Fruit fly (Drosophila melanogaster): ENCODE results near the gene CG4617.
A peak's percentile ranks its signal among the peaks of the same experiment; 100 is the strongest.

The CG4617 gene

DNA sequence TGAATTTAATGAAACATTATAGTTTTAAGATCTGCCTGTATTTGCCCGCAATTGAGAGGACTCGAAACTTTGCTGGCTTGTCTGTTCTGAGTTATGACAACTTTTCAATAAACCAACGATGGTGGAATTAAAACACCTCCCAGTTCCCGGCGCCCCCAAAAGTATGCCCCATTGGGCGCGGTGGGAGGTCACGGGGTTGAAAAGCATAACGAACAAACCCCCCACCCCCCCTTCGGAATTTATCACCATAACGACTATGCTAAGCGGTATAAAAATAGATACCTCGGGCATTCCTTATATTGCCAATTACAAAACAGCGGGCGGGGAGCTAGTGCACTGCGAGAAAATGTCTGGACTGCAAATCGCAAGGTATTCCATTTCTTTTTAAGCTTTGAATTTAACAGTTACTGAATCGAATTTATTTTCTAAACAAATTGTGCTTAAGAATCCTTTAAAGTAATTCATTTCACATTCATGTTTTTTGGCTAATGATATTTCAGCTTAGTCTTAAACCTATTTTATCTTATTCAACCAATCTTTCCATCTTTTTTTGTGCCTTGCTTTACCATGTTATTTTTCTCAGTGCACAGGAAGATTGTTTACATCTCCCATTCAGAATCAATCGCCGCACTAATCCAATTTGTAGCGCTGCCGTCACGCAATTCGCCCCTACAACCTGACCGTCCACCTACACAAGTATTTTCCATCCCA, 2.8 kb downstream of the CG4617 start (continued):
- TF ChIP-seq CG9437 (GFP tag; optimal IDR thresholded peaks at IDR 0.05) (peak; percentile 86), CG4707 (GFP tag; optimal IDR thresholded peaks at IDR 0.05) (no peak), Chrac-16 (GFP tag; optimal IDR thresholded peaks at IDR 0.05) (peak; percentile 86), C15 (GFP tag; IDR thresholded peaks at IDR 0.05) (0 out of 3 replicates have a peak, but pooled peaks have one; percentile 63), HLH3B (GFP tag; IDR thresholded peaks at IDR 0.05) (peak; percentile 74), fd3F (GFP tag; optimal IDR thresholded peaks at IDR 0.05) (peak; percentile 75), rib (GFP tag; IDR thresholded peaks at IDR 0.05) (peak; percentile 67; the same call in 1 of the 2 replicates), CG30431 (GFP tag; optimal IDR thresholded peaks at IDR 0.05) (peak; percentile 73), Nf-YB (GFP tag; optimal IDR thresholded peaks at IDR 0.05) (peak; percentile 72), CG32532 (GFP tag; IDR thresholded peaks at IDR 0.05) (peak; percentile 77), sim (GFP tag; IDR thresholded peaks at IDR 0.05) (peak; percentile 55; the same call in 1 of the 2 replicates), CG2678 (tag; optimal IDR thresholded peaks at IDR 0.05) (peak; percentile 91), Bgb (GFP tag; IDR thresholded peaks at IDR 0.05; ENCODE audit: partially characterized antibody) (no peak), org-1 (GFP tag; optimal IDR thresholded peaks at IDR 0.05) (peak; percentile 86), zen (tag; optimal IDR thresholded peaks at IDR 0.05) (peak; percentile 54), dpn (GFP tag; optimal IDR thresholded peaks at IDR 0.05) (peak; percentile 70 to 88), Optix (GFP tag; IDR thresholded peaks at IDR 0.05) (no peak), CG4617 (GFP tag; optimal IDR thresholded peaks at IDR 0.05; ENCODE audit: borderline replicate concordance) (peak; percentile 93), ab (GFP tag; optimal IDR thresholded peaks at IDR 0.05) (peak; percentile 56), CG33213 (GFP tag; optimal IDR thresholded peaks at IDR 0.05) (peak; percentile 12), mld (GFP tag; IDR thresholded peaks at IDR 0.05; ENCODE audit: partially characterized antibody) (no peak), zen2 (GFP tag; IDR thresholded peaks at IDR 0.05; ENCODE audit: partially characterized antibody) (no peak), Dp (GFP tag; optimal IDR thresholded peaks at IDR 0.05) (no peak), Nf-YA (GFP tag; IDR thresholded peaks at IDR 0.05) (peak; percentile 56; the same call in 1 of the 2 replicates), CG14050 (GFP tag; IDR thresholded peaks at IDR 0.05) (peak; percentile 75), bigmax (GFP tag; optimal IDR thresholded peaks at IDR 0.05) (no peak), Hr78 (GFP tag; optimal IDR thresholded peaks at IDR 0.05) (peak in 1 of 2 experiments; percentile 100), sima (GFP tag; optimal IDR thresholded peaks at IDR 0.05) (no peak), CG2199 (GFP tag; IDR thresholded peaks at IDR 0.05) (no peak), ranshi (GFP tag; IDR thresholded peaks at IDR 0.05) (peak; percentile 75; the same call in 1 of the 2 replicates), az2 (GFP tag; optimal IDR thresholded peaks at IDR 0.05) (peak; percentile 87), CG15479 (GFP tag; optimal IDR thresholded peaks at IDR 0.05) (no peak), Gug (GFP tag; IDR thresholded peaks at IDR 0.05) (peak; percentile 54), B-H2 (GFP tag; optimal IDR thresholded peaks at IDR 0.05) (peak; percentile 24), Tbp (GFP tag; optimal IDR thresholded peaks at IDR 0.05) (no peak), CG17186 (GFP tag; optimal IDR thresholded peaks at IDR 0.05) (peak; percentile 24), CG5180 (GFP tag; optimal IDR thresholded peaks at IDR 0.05) (peak; percentile 63), ssp (GFP tag; IDR thresholded peaks at IDR 0.05) (peak; percentile 49), CG8281 (tag; optimal IDR thresholded peaks at IDR 0.05) (peak; percentile 20), Sry-δ (GFP tag; optimal IDR thresholded peaks at IDR 0.05) (no peak), CG5245 (GFP tag; optimal IDR thresholded peaks at IDR 0.05) (peak; percentile 69), CG12659 (GFP tag; optimal IDR thresholded peaks at IDR 0.05) (peak; percentile 92), CG4854 (GFP tag; optimal IDR thresholded peaks at IDR 0.05) (peak; percentile 8), CG7963 (GFP tag; IDR thresholded peaks at IDR 0.05; ENCODE audit: partially characterized antibody) (no peak), CG1602 (GFP tag; optimal IDR thresholded peaks at IDR 0.05) (peak; percentile 86), CG31224 (GFP tag; IDR thresholded peaks at IDR 0.05) (peak; percentile 74), crc (GFP tag; optimal IDR thresholded peaks at IDR 0.05) (peak; percentile 43), sob (GFP tag; IDR thresholded peaks at IDR 0.05) (peak; percentile 72), Ets65A (GFP tag) (no peak)

All from whole organism, embryonic.